Worm (Caenorhabditis elegans): ENCODE data around the gene T06C12.11.
"Not testable (repeated sequence)": the region's sequence is repeated elsewhere in the genome, so short reads cannot be mapped to it uniquely, and the experiment has no call there.

The T06C12.11 gene

DNA sequence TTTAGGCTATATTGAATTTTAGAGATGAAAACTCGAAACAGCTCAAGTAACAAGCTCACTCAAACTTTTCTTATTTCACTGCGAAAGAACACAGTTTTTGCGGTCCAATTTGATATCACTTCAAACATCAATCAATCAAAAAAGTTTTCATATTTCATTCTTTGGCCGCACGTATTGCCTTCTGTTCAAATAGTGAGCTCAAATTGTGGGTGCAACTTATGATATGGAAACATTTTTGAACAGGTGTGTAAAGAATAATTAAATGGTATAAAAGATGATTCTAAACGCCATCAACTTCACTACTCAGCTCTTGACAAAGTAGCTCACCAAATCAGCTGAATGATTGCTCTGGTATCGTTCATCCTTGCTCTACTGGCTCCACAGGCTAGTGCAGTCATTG lies 6.9 kb downstream of the T06C12.11 start, which contains the start of gene T06C12.14:
Gene T06C12.14, plus strand, starts transcription at position 301 of the 400 bp plus-strand sequence.
- TF ChIP-seq nhr-232 (tag; optimal IDR thresholded peaks at IDR 0.05) (no peak), pha-2 (tag; optimal IDR thresholded peaks at IDR 0.05) (no peak), elt-2 (tag; optimal IDR thresholded peaks at IDR 0.05) (no peak), ceh-19 (GFP tag; optimal IDR thresholded peaks at IDR 0.05) (no peak), gmeb-2 (tag; optimal IDR thresholded peaks at IDR 0.05) (no peak), mec-3 (tag; optimal IDR thresholded peaks at IDR 0.05; ENCODE audit: borderline replicate concordance) (no peak), dmd-4 (tag; optimal IDR thresholded peaks at IDR 0.05; ENCODE audit: borderline replicate concordance) (no peak), ceh-2 (tag; optimal IDR thresholded peaks at IDR 0.05) (no peak), nfya-1 (tag; optimal IDR thresholded peaks at IDR 0.05) (no peak), ceh-14 (tag; optimal IDR thresholded peaks at IDR 0.05) (no peak), ets-4 (tag; optimal IDR thresholded peaks at IDR 0.05) (no peak), madf-2 (tag; optimal IDR thresholded peaks at IDR 0.05) (no peak)

DNA sequence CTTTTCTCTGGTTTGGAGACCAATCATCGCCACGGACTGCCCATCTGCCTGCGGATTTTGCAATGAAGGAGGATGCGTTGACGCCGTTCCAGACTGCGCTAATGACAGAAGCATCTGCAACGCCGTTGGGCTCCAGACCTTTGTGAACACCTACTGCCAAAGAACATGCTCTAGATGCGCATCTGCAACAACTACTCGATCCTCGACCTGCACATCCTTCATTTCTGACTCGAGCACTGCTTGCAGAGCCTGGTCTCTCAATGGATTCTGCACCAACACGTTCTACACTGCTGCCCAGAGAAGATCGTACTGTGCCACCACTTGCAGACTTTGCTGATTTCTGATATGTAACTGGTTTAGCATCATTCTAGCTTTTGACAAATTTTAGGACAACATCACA lies 7.8 kb downstream of the T06C12.11 start:
- TF ChIP-seq ceh-6 (GFP tag; optimal IDR thresholded peaks at IDR 0.05) (no peak), ceh-22 (tag; optimal IDR thresholded peaks at IDR 0.05) (no peak), odd-2 (tag; optimal IDR thresholded peaks at IDR 0.05) (no peak), unc-42 (tag; optimal IDR thresholded peaks at IDR 0.05) (no peak), ets-4 (tag; optimal IDR thresholded peaks at IDR 0.05) (no peak), rnt-1 (tag; optimal IDR thresholded peaks at IDR 0.05) (no peak), syd-9 (tag; optimal IDR thresholded peaks at IDR 0.05) (no peak), pax-1 (tag; optimal IDR thresholded peaks at IDR 0.05) (no peak), unc-86 (tag; optimal IDR thresholded peaks at IDR 0.05) (no peak), hlh-30 (tag; optimal IDR thresholded peaks at IDR 0.05; ENCODE audit: insufficient read depth) (no peak), fax-1 (tag; optimal IDR thresholded peaks at IDR 0.05) (no peak), unc-3 (GFP tag; conservative IDR thresholded peaks at IDR 0.05) (no peak), unc-3 (tag; optimal IDR thresholded peaks at IDR 0.05) (no peak), K09A11.1 (tag; optimal IDR thresholded peaks at IDR 0.05; ENCODE audit: insufficient read depth) (no peak), K02D7.2 (tag; optimal IDR thresholded peaks at IDR 0.05) (no peak), dmd-4 (tag; optimal IDR thresholded peaks at IDR 0.05; ENCODE audit: borderline replicate concordance) (no peak), pqm-1 (tag; optimal IDR thresholded peaks at IDR 0.05) (no peak), sox-4 (tag; optimal IDR thresholded peaks at IDR 0.05) (no peak)

DNA sequence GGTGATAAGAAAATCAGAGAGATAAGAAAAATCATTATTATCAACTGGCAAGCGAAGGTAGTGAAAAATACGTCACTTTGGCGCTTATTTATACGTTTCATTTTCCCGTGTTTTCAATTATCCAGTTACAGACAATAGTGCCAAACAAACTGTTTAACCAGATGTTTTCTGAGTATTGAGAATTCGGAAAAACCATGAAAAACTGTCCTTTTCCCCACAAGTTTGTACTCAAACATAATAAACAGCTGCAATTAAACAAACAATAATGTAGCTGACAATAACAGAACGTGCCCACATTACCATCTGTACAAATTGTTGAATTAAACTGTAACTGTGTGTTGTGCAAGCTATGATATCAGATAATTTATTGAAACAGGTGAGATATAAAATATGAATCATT lies 12.7 kb downstream of the T06C12.11 start, which contains the start of the genes F35E8.1 and F35E8.2:
Gene F35E8.1, minus strand, starts transcription at position 101 of the 400 bp plus-strand sequence.
Gene F35E8.2, plus strand, starts transcription at position 132 of the 400 bp plus-strand sequence.
- not testable (repeated sequence) for TF ChIP-seq nhr-11 (tag; optimal IDR thresholded peaks at IDR 0.05); pag-3 (tag; optimal IDR thresholded peaks at IDR 0.05; ENCODE audit: borderline replicate concordance); ttx-3 (tag; optimal IDR thresholded peaks at IDR 0.05)

DNA sequence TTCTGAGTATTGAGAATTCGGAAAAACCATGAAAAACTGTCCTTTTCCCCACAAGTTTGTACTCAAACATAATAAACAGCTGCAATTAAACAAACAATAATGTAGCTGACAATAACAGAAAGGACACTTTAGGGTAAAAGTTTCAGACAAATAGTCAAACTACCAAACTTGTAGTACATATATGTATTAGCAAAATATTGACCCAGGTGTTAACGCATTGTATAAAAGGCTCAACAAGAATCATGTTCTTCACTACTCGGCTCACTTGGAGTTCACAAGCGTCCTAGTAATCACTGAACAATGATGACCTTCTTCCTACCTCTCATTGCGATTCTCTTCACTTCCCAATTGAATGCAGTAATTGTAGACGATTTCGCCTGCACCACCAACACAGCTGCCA lies 19.1 kb downstream of the T06C12.11 start, which contains the start of gene F35E8.6:
Gene F35E8.6, plus strand, starts transcription at position 301 of the 400 bp plus-strand sequence.
- no peak for TF ChIP-seq tbx-7 (tag; optimal IDR thresholded peaks at IDR 0.05)
- no peak for TF ChIP-seq ceh-45 (GFP tag; IDR thresholded peaks at IDR 0.05)
- no peak for TF ChIP-seq npax-4 (tag; optimal IDR thresholded peaks at IDR 0.05)
- no peak for TF ChIP-seq pat-9 (tag; optimal IDR thresholded peaks at IDR 0.05)
- no peak for TF ChIP-seq ceh-9 (tag; optimal IDR thresholded peaks at IDR 0.05)

DNA sequence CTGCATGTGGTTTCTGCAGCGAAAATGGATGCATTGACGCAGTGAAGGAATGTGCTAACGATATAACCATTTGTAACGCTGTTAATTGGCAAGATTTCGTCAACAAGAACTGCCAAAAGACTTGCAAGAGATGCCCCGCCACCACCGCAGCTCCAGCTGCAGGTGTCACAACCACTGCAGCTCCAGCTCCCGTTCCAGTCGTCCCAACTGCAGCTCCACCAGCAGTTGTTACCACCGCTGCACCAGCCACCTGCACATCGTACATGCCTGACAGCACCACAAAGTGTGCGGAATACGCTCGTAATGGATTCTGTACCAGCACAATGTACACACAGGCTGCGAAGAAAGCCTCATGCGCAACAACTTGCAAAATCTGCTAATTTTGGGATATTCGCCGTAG lies 19.9 kb downstream of the T06C12.11 start:
- TF ChIP-seq elt-2 (tag; optimal IDR thresholded peaks at IDR 0.05) (no peak), fkh-10 (GFP tag; optimal IDR thresholded peaks at IDR 0.05) (no peak), ets-4 (tag; optimal IDR thresholded peaks at IDR 0.05) (no peak), ceh-30 (tag; optimal IDR thresholded peaks at IDR 0.05) (no peak)

Data from whole organism, late embryonic.